Worm (Caenorhabditis elegans) whole organism, L4 larva: ENCODE data around the gene F42F12.4.

Experiments used
- F10B5.3 ChIP-seq: sonication (generic microtip); optimal IDR thresholded peaks from 2 replicates; lab custom pipeline; 2016; ENCODE audit warnings: mild to moderate bottlenecking, missing genetic modification characterization, missing compliant biosample characterization
- F37D6.2 ChIP-seq: sonication (generic microtip); optimal IDR thresholded peaks from 2 replicates; lab custom pipeline; 2016; ENCODE audit warnings: mild to moderate bottlenecking, missing genetic modification characterization, missing compliant biosample characterization
- T20F7.1 ChIP-seq: fragments of 200-800 bp; sonication (Bioruptor generic); optimal IDR thresholded peaks from 2 replicates; lab custom pipeline; 2018; ENCODE audit warnings: mild to moderate bottlenecking, missing genetic modification characterization, missing compliant biosample characterization
- T26A8.4 ChIP-seq: fragments of 200-800 bp; sonication (Bioruptor generic); IDR thresholded peaks from 2 replicates; pipeline ENCODE4 v1.3.6; 2022; ENCODE audit warnings: missing genetic modification characterization, missing compliant biosample characterization
- Y48G9A.11 ChIP-seq: fragments of 200-800 bp; sonication (Bioruptor generic); IDR thresholded peaks from 2 replicates; pipeline ENCODE4 v1.3.6; 2022; ENCODE audit warnings: missing genetic modification reagents, missing genetic modification characterization, missing compliant biosample characterization
- Y75B8A.6 ChIP-seq: fragments of 200-800 bp; sonication (Bioruptor generic); IDR thresholded peaks from 2 replicates; pipeline ENCODE4 v1.3.6; 2022; ENCODE audit warnings: missing genetic modification reagents, missing genetic modification characterization, missing compliant biosample characterization
- ceh-28 ChIP-seq: fragments of 150-350 bp; optimal IDR thresholded peaks from 2 replicates; lab custom pipeline; 2014; ENCODE audit warnings: missing biosample characterization, missing genetic modification reagents, missing genetic modification characterization
- ceh-44 ChIP-seq: fragments of 200-800 bp; sonication (Bioruptor generic); IDR thresholded peaks from 2 replicates; pipeline ENCODE4 v1.3.6; 2022; ENCODE audit warnings: missing genetic modification reagents, missing genetic modification characterization, missing compliant biosample characterization
- ceh-62 ChIP-seq: sonication (generic microtip); optimal IDR thresholded peaks from 2 replicates; lab custom pipeline; 2017; ENCODE audit warnings: missing biosample characterization, missing genetic modification characterization
- ceh-82 ChIP-seq: sonication (generic microtip); optimal IDR thresholded peaks from 2 replicates; lab custom pipeline; 2017; ENCODE audit warnings: missing biosample characterization, missing genetic modification characterization
- ces-1 ChIP-seq: fragments of 150-350 bp; sonication (generic microtip); optimal IDR thresholded peaks from 4 replicates; lab custom pipeline; 2014; ENCODE audit warnings: missing biosample characterization, missing genetic modification reagents, missing genetic modification characterization
- daf-16 ChIP-seq, 3 experiments: sonication (generic microtip); optimal IDR thresholded peaks; 2 replicates each; lab custom pipeline; 2016 to 2017; ENCODE audit warnings: missing genetic modification characterization in 3 of 3, missing genetic modification reagents in 3 of 3, mild to moderate bottlenecking in 2 of 3, missing compliant biosample characterization in 2 of 3, missing biosample characterization in 1 of 3, moderate library complexity in 1 of 3
- daf-19 ChIP-seq: fragments of 200-800 bp; sonication (Bioruptor generic); conservative IDR thresholded peaks from 2 replicates; pipeline ENCODE4 v1.3.6; 2022; ENCODE audit warnings: missing genetic modification characterization, missing compliant biosample characterization
- daf-8 ChIP-seq: fragments of 200-800 bp; sonication (Bioruptor generic); IDR thresholded peaks from 2 replicates; pipeline ENCODE4 v1.3.6; 2022; ENCODE audit warnings: missing genetic modification characterization, missing compliant biosample characterization
- duxl-1 ChIP-seq: sonication (generic microtip); optimal IDR thresholded peaks from 2 replicates; lab custom pipeline; 2016; ENCODE audit warnings: mild to moderate bottlenecking, missing genetic modification characterization, moderate library complexity, missing compliant biosample characterization; ENCODE audit not compliant: poor library complexity
- dve-1 ChIP-seq: sonication (generic microtip); optimal IDR thresholded peaks from 2 replicates; lab custom pipeline; 2017; ENCODE audit warnings: antibody characterized with exemption, mild to moderate bottlenecking, missing genetic modification characterization, missing compliant biosample characterization; ENCODE audit not compliant: insufficient read depth
- egl-43 ChIP-seq: fragments of 200-800 bp; sonication (Bioruptor generic); IDR thresholded peaks from 2 replicates; pipeline ENCODE4 v1.3.6; 2022; ENCODE audit warnings: missing genetic modification reagents, missing genetic modification characterization, missing compliant biosample characterization
- hlh-11 ChIP-seq: fragments of 200-800 bp; sonication (Bioruptor generic); optimal IDR thresholded peaks from 2 replicates; lab custom pipeline; 2018; ENCODE audit warnings: mild to moderate bottlenecking, missing genetic modification characterization, missing compliant biosample characterization
- hlh-30 ChIP-seq: sonication (generic microtip); optimal IDR thresholded peaks from 2 replicates; lab custom pipeline; 2017; ENCODE audit warnings: antibody characterized with exemption, mild to moderate bottlenecking, missing genetic modification characterization, missing compliant biosample characterization; ENCODE audit not compliant: insufficient read depth
- jun-1 ChIP-seq: fragments of 150-350 bp; optimal IDR thresholded peaks from 2 replicates; lab custom pipeline; 2014; ENCODE audit warnings: missing biosample characterization, missing genetic modification reagents, missing genetic modification characterization
- lin-13 ChIP-seq: fragments of 150-350 bp; optimal IDR thresholded peaks from 2 replicates; lab custom pipeline; 2014; ENCODE audit warnings: missing biosample characterization, missing genetic modification reagents, missing genetic modification characterization
- lin-39 ChIP-seq: fragments of 150-350 bp; optimal IDR thresholded peaks from 2 replicates; lab custom pipeline; 2014; ENCODE audit warnings: missing biosample characterization, missing genetic modification reagents, missing genetic modification characterization
- lsy-2 ChIP-seq, 2 experiments: fragments of 150-350 bp in 1 of 2; sonication (generic microtip) in 1 of 2; optimal IDR thresholded peaks; 2 replicates each; lab custom pipeline; 2014 to 2017; ENCODE audit warnings: missing biosample characterization in 2 of 2, missing genetic modification characterization in 2 of 2
- madf-5 ChIP-seq, 2 experiments: fragments of 200-800 bp; sonication (Bioruptor generic); IDR thresholded peaks; 2 replicates each; pipeline ENCODE4 v1.3.6; 2022; ENCODE audit warnings: missing compliant biosample characterization in 2 of 2, missing genetic modification characterization in 2 of 2
- madf-9 ChIP-seq: fragments of 200-800 bp; sonication (Bioruptor generic); conservative IDR thresholded peaks from 2 replicates; pipeline ENCODE4 v1.3.6; 2022; ENCODE audit warnings: missing genetic modification reagents, missing genetic modification characterization, missing compliant biosample characterization
- mdt-29 ChIP-seq: fragments of 200-800 bp; sonication (Bioruptor generic); IDR thresholded peaks from 2 replicates; pipeline ENCODE4 v1.3.6; 2022; ENCODE audit warnings: missing genetic modification reagents, missing genetic modification characterization, missing compliant biosample characterization
- mep-1 ChIP-seq: fragments of 150-350 bp; sonication (generic microtip); optimal IDR thresholded peaks from 3 replicates; lab custom pipeline; 2014; ENCODE audit warnings: missing biosample characterization, missing genetic modification characterization
- nhr-10 ChIP-seq: fragments of 150-350 bp; optimal IDR thresholded peaks from 2 replicates; lab custom pipeline; 2014; ENCODE audit warnings: missing biosample characterization, missing genetic modification characterization
- nhr-102 ChIP-seq: sonication (generic microtip); optimal IDR thresholded peaks from 2 replicates; lab custom pipeline; 2016; ENCODE audit warnings: mild to moderate bottlenecking, missing genetic modification characterization, moderate library complexity, missing compliant biosample characterization
- nhr-111 ChIP-seq: fragments of 200-800 bp; sonication (Bioruptor generic); optimal IDR thresholded peaks from 2 replicates; lab custom pipeline; 2018; ENCODE audit warnings: mild to moderate bottlenecking, missing genetic modification characterization, missing compliant biosample characterization
- nhr-237 ChIP-seq: sonication (generic microtip); optimal IDR thresholded peaks from 2 replicates; lab custom pipeline; 2017; ENCODE audit warnings: missing biosample characterization, missing genetic modification characterization
- nhr-25 ChIP-seq: sonication (generic microtip); optimal IDR thresholded peaks from 2 replicates; lab custom pipeline; 2017; ENCODE audit warnings: missing genetic modification characterization, mild to moderate bottlenecking, missing compliant biosample characterization, antibody characterized with exemption, moderate library complexity, borderline replicate concordance; ENCODE audit not compliant: insufficient read depth
- nhr-28 ChIP-seq: fragments of 150-350 bp; optimal IDR thresholded peaks from 2 replicates; lab custom pipeline; 2014; ENCODE audit warnings: missing biosample characterization, missing genetic modification characterization
- nhr-41 ChIP-seq: fragments of 200-800 bp; sonication (Bioruptor generic); IDR thresholded peaks from 2 replicates; pipeline ENCODE4 v1.3.6; 2022; ENCODE audit warnings: missing genetic modification reagents, missing genetic modification characterization, missing compliant biosample characterization
- nhr-6 ChIP-seq: fragments of 150-350 bp; optimal IDR thresholded peaks from 2 replicates; lab custom pipeline; 2014; ENCODE audit warnings: missing biosample characterization, missing genetic modification characterization
- nhr-76 ChIP-seq: fragments of 150-350 bp; optimal IDR thresholded peaks from 2 replicates; lab custom pipeline; 2014; ENCODE audit warnings: missing biosample characterization, missing genetic modification characterization
- nhr-77 ChIP-seq: fragments of 150-350 bp; optimal IDR thresholded peaks from 2 replicates; lab custom pipeline; 2014; ENCODE audit warnings: missing biosample characterization, missing genetic modification characterization
- php-3 ChIP-seq: fragments of 200-800 bp; sonication (Bioruptor generic); IDR thresholded peaks from 2 replicates; pipeline ENCODE4 v1.3.6; 2022; ENCODE audit warnings: missing genetic modification reagents, missing genetic modification characterization, missing compliant biosample characterization
- pqm-1 ChIP-seq: sonication (generic microtip); optimal IDR thresholded peaks from 2 replicates; lab custom pipeline; 2017; ENCODE audit warnings: missing biosample characterization, missing genetic modification characterization
- skn-1 ChIP-seq: fragments of 150-350 bp; optimal IDR thresholded peaks from 2 replicates; lab custom pipeline; 2014; ENCODE audit warnings: missing biosample characterization, missing genetic modification characterization
- spr-3 ChIP-seq: fragments of 200-800 bp; sonication (Bioruptor generic); optimal IDR thresholded peaks from 2 replicates; lab custom pipeline; 2018; ENCODE audit warnings: mild to moderate bottlenecking, missing genetic modification characterization, missing compliant biosample characterization
- tag-97 ChIP-seq: fragments of 200-800 bp; sonication (Bioruptor generic); IDR thresholded peaks from 2 replicates; pipeline ENCODE4 v1.3.6; 2022; ENCODE audit warnings: missing genetic modification characterization, missing compliant biosample characterization
- unc-130 ChIP-seq: sonication (generic microtip); optimal IDR thresholded peaks from 2 replicates; lab custom pipeline; 2016; ENCODE audit warnings: missing genetic modification reagents, missing genetic modification characterization, missing compliant biosample characterization
- unc-39 ChIP-seq: sonication (generic microtip); optimal IDR thresholded peaks from 2 replicates; lab custom pipeline; 2017; ENCODE audit warnings: missing biosample characterization, missing genetic modification characterization
- unc-62 ChIP-seq, 3 experiments: fragments of 150-350 bp in 1 of 3; sonication (generic microtip); optimal IDR thresholded peaks in 2 of 3; peaks in 1 of 3; 1 replicate in 1 of 3; 2 replicates in 2 of 3; lab custom pipeline; 2014 to 2017; ENCODE audit warnings: missing biosample characterization in 3 of 3, missing genetic modification characterization in 3 of 3, missing genetic modification reagents in 3 of 3, missing genotype in 1 of 3
- zfp-2 ChIP-seq: sonication (generic microtip); optimal IDR thresholded peaks from 2 replicates; lab custom pipeline; 2016; ENCODE audit warnings: mild to moderate bottlenecking, missing genetic modification characterization, missing compliant biosample characterization
- zip-2 ChIP-seq: fragments of 150-350 bp; optimal IDR thresholded peaks from 2 replicates; lab custom pipeline; 2014; ENCODE audit warnings: missing biosample characterization, missing genetic modification characterization
- ztf-7 ChIP-seq: fragments of 150-350 bp; optimal IDR thresholded peaks from 2 replicates; lab custom pipeline; 2014; ENCODE audit warnings: missing biosample characterization, missing genetic modification characterization

The F42F12.4 gene

DNA sequence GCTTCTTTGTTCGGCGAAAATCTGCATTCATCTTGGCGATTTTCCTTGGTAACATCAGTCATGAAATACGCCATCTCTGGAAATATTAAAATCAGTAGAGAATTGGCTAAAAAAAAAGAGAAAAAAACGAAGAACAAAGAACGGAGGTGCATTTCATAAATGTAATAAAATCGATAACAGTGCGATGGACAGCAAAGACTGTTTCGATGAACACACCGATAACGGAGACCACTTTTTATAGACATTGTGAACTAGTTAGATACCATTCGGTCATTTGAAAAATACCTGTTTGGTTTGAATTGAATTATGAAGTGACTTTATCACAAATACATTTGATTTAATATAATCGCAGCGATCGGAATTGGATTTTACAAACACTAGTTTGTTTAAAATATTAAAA lies at the start of gene F42F12.4:
TSS of gene F42F12.4 (minus strand) at position 76 of the 400 bp plus-strand sequence.
- peak; percentile 0 for TF ChIP-seq hlh-11 (tag; lab: Kevin White, UChicago)
- peak; percentile 7 for TF ChIP-seq ceh-28 (tag; lab: Kevin White, UChicago)
- TF ChIP-seq dve-1 (tag; lab: Kevin White, UChicago) = peak; percentile 26
- TF ChIP-seq php-3 (GFP tag; lab: Robert Waterston, UW) = peak; percentile 15; the same call in 1 of the 2 replicates
- no peak for TF ChIP-seq daf-16 (GFP tag; optimal IDR thresholded peaks at IDR 0.05; lab: Kevin White, UChicago)
- TF ChIP-seq daf-16 (tag; optimal IDR thresholded peaks at IDR 0.05; lab: Kevin White, UChicago) = peak; percentile 22
- no peak for TF ChIP-seq nhr-77 (tag; lab: Kevin White, UChicago)
- peak in 1 of 2 experiments; percentile 12 for TF ChIP-seq unc-62 (GFP tag; optimal IDR thresholded peaks at IDR 0.05 in 1 of 2; lab: Kevin White, UChicago)
- no peak for TF ChIP-seq unc-62 (tag; optimal IDR thresholded peaks at IDR 0.05; lab: Kevin White, UChicago)
- TF ChIP-seq pqm-1 (tag; lab: Kevin White, UChicago) = peak; percentile 46
- no peak for TF ChIP-seq nhr-41 (GFP tag; lab: Robert Waterston, UW)
- TF ChIP-seq nhr-28 (tag; lab: Kevin White, UChicago) = peak; percentile 51

ce11 chrX:12393786-12394308 lies 41.1 kb upstream of the F42F12.4 start, which contains the start of gene F17E5.2:
TSS of gene F17E5.2 (plus strand) at chrX:12394258.
- TF ChIP-seq lin-13 (GFP tag; lab: Kevin White, UChicago) (peak; percentile 91), ceh-62 (tag; lab: Kevin White, UChicago) (no peak), Y75B8A.6 (no peak), madf-5 (GFP tag; IDR thresholded peaks at IDR 0.05; lab: Robert Waterston, UW) (no peak), unc-39 (tag; lab: Kevin White, UChicago) (no peak), zfp-2 (tag; lab: Kevin White, UChicago) (no peak), nhr-6 (tag; lab: Kevin White, UChicago) (peak; percentile 92), lsy-2 (tag; optimal IDR thresholded peaks at IDR 0.05; lab: Kevin White, UChicago) (peak; percentile 55 to 94), tag-97 (GFP tag; lab: Robert Waterston, UW) (no peak), nhr-237 (tag; lab: Kevin White, UChicago) (peak; percentile 15), ceh-44 (no peak), madf-9 (GFP tag; lab: Robert Waterston, UW) (peak; percentile 58; the same call in 1 of the 2 replicates), hlh-30 (tag; lab: Kevin White, UChicago) (peak; percentile 93), nhr-111 (GFP tag; lab: Kevin White, UChicago) (no peak), lin-39 (no peak), T26A8.4 (GFP tag; lab: Robert Waterston, UW) (no peak; the same call in 1 of the 2 replicates), ztf-7 (tag; lab: Kevin White, UChicago) (peak; percentile 89), nhr-77 (tag; lab: Kevin White, UChicago) (peak; percentile 94), ces-1 (no peak), unc-130 (GFP tag; lab: Kevin White, UChicago) (no peak), mep-1 (peak; percentile 98), F37D6.2 (tag; lab: Kevin White, UChicago) (peak; percentile 89), nhr-76 (no peak), spr-3 (GFP tag; lab: Kevin White, UChicago) (no peak), ceh-82 (tag; lab: Kevin White, UChicago) (no peak), T20F7.1 (GFP tag; lab: Kevin White, UChicago) (peak; percentile 74), jun-1 (tag; lab: Kevin White, UChicago) (peak; percentile 68), nhr-25 (tag; lab: Kevin White, UChicago) (peak; percentile 12), nhr-102 (tag; lab: Kevin White, UChicago) (peak; percentile 91), daf-8 (no peak), duxl-1 (tag; lab: Kevin White, UChicago) (peak; percentile 78), nhr-10 (peak; percentile 29), daf-19 (GFP tag; lab: Robert Waterston, UW) (0 out of 2 replicates have a peak, but pooled peaks have one; percentile 68), egl-43 (GFP tag; lab: Robert Waterston, UW) (no peak), mdt-29 (GFP tag; lab: Robert Waterston, UW) (no peak), Y48G9A.11 (GFP tag; lab: Robert Waterston, UW) (no peak), skn-1 (tag; lab: Kevin White, UChicago) (no peak), F10B5.3 (tag; lab: Kevin White, UChicago) (peak; percentile 63), zip-2 (tag; lab: Kevin White, UChicago) (peak; percentile 75)
